Worm (Caenorhabditis elegans): ENCODE data around the gene srh-265.

DNA sequence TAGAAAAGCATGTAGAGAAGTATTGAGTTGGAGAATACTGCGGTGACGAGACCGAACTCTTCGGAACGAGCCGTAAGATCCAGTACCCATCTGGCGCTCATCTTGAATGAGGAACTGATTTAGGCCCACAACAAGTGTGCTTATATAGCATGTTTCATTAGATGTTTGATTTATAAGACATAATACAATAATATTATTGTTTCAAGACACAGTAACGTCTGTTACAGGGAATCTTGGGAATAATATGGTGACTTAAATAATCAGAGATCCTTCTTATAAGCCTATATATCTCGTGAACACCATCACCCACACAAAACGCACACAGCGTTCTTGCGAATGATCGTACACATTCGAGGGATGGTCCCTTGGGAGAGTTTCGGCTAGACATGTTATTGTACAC is 32.3 kb upstream of the srh-265 start, which contains the start of gene str-88:
- TF ChIP-seq ztf-18 (tag; optimal IDR thresholded peaks at IDR 0.05) (no peak), pha-4 (tag; optimal IDR thresholded peaks at IDR 0.05) (no peak), him-1 (tag; optimal IDR thresholded peaks at IDR 0.05) (no peak), sdz-38 (tag; optimal IDR thresholded peaks at IDR 0.05) (no peak), gei-17 (GFP tag; optimal IDR thresholded peaks at IDR 0.05) (no peak), ztf-28 (GFP tag; IDR thresholded peaks at IDR 0.05) (no peak), xnd-1 (tag; optimal IDR thresholded peaks at IDR 0.05) (no peak), ceh-79 (tag; optimal IDR thresholded peaks at IDR 0.05) (no peak), lag-1 (GFP tag; IDR thresholded peaks at IDR 0.05) (no peak), ZK185.1 (tag; optimal IDR thresholded peaks at IDR 0.05; ENCODE audit: poor library complexity, severe bottlenecking) (no peak), unc-130 (GFP tag; optimal IDR thresholded peaks at IDR 0.05) (no peak)
